Fruit fly (Drosophila melanogaster): ENCODE results near the gene CG11723.

The CG11723 gene

dm6 chr2L:2147208-2147607 is at the start of gene CG11723, which contains the start of gene Tbcd:
TSS of gene CG11723 (minus strand) at chr2L:2147275.
TSS of gene Tbcd (plus strand) at chr2L:2147518.
- no peak for TF ChIP-seq CG8478 (optimal IDR thresholded peaks at IDR 0.05)
- no peak for TF ChIP-seq CTCF (optimal IDR thresholded peaks at IDR 0.05)

- TF ChIP-seq CTCF (optimal IDR thresholded peaks at IDR 0.05): peak; percentile 51 to 54
- no peak for TF ChIP-seq CG8478 (optimal IDR thresholded peaks at IDR 0.05)
These were observed 48.3 kb upstream of the CG11723 start for dm6 chr2L:2195328-2195727.

dm6 chr2L:2194305-2194828 is 47.3 kb upstream of the CG11723 start:
- TF ChIP-seq CTCF (optimal IDR thresholded peaks at IDR 0.05) (no peak), CG8478 (optimal IDR thresholded peaks at IDR 0.05) (no peak)

- peak in 1 of 2 experiments; percentile 10 for TF ChIP-seq CTCF (optimal IDR thresholded peaks at IDR 0.05)
- TF ChIP-seq CG8478 (optimal IDR thresholded peaks at IDR 0.05): no peak
These were observed 46.3 kb upstream of the CG11723 start for dm6 chr2L:2193357-2193780.

- TF ChIP-seq CTCF (optimal IDR thresholded peaks at IDR 0.05) (no peak), CG8478 (optimal IDR thresholded peaks at IDR 0.05) (no peak)
These were observed 45.1 kb upstream of the CG11723 start, which contains the start of gene CG10874 for dm6 chr2L:2192123-2192601. TSS of gene CG10874 (minus strand) at chr2L:2192386.

- no peak for TF ChIP-seq CTCF (optimal IDR thresholded peaks at IDR 0.05)
- TF ChIP-seq CG8478 (optimal IDR thresholded peaks at IDR 0.05): no peak
These were observed 44.3 kb upstream of the CG11723 start for dm6 chr2L:2191404-2191803.

dm6 chr2L:2190684-2191083 is 43.6 kb upstream of the CG11723 start:
- TF ChIP-seq CTCF (optimal IDR thresholded peaks at IDR 0.05) (no peak), CG8478 (optimal IDR thresholded peaks at IDR 0.05) (no peak)

dm6 chr2L:2189100-2189499 is 42.0 kb upstream of the CG11723 start:
- no peak for TF ChIP-seq CTCF (optimal IDR thresholded peaks at IDR 0.05)
- TF ChIP-seq CG8478 (optimal IDR thresholded peaks at IDR 0.05): no peak

- no peak for TF ChIP-seq CTCF (optimal IDR thresholded peaks at IDR 0.05)
- no peak for TF ChIP-seq CG8478 (optimal IDR thresholded peaks at IDR 0.05)
These were observed 40.3 kb upstream of the CG11723 start for dm6 chr2L:2187411-2187810.

- TF ChIP-seq CTCF (optimal IDR thresholded peaks at IDR 0.05) (no peak), CG8478 (optimal IDR thresholded peaks at IDR 0.05) (no peak)
These were observed 38.3 kb upstream of the CG11723 start for dm6 chr2L:2185373-2185772.

dm6 chr2L:2184659-2185058 is 37.6 kb upstream of the CG11723 start:
- no peak for TF ChIP-seq CTCF (optimal IDR thresholded peaks at IDR 0.05)
- TF ChIP-seq CG8478 (optimal IDR thresholded peaks at IDR 0.05): no peak

dm6 chr2L:2184129-2184528 is 37.1 kb upstream of the CG11723 start:
- TF ChIP-seq CG8478 (optimal IDR thresholded peaks at IDR 0.05) (no peak), CTCF (optimal IDR thresholded peaks at IDR 0.05) (no peak)

dm6 chr2L:2182735-2183340 is 35.8 kb upstream of the CG11723 start:
- no peak for TF ChIP-seq CG8478 (optimal IDR thresholded peaks at IDR 0.05)
- no peak for TF ChIP-seq CTCF (optimal IDR thresholded peaks at IDR 0.05)

dm6 chr2L:2181971-2182643 is 35.0 kb upstream of the CG11723 start:
- TF ChIP-seq CG8478 (optimal IDR thresholded peaks at IDR 0.05): no peak
- TF ChIP-seq CTCF (optimal IDR thresholded peaks at IDR 0.05): no peak

- TF ChIP-seq CG8478 (optimal IDR thresholded peaks at IDR 0.05) (no peak), CTCF (optimal IDR thresholded peaks at IDR 0.05) (no peak)
These were observed 33.6 kb upstream of the CG11723 start for dm6 chr2L:2180665-2181064.

- TF ChIP-seq CG8478 (optimal IDR thresholded peaks at IDR 0.05): no peak
- no peak for TF ChIP-seq CTCF (optimal IDR thresholded peaks at IDR 0.05)
These were observed 33.1 kb upstream of the CG11723 start for dm6 chr2L:2180120-2180539.
